3 worm cellular contexts compared by ENCODE assay signal in genomic region chrV:12505730-12506129, ce11.
A peak's percentile ranks its signal among the peaks of the same experiment; 100 is the strongest.
TF ChIP-seq lines count a peak whose summit lies in the region.

No protein-coding gene starts in this region.

TF ChIP-seq in whole organism, L3 larva, 47 proteins besides CTCF, POLR2A, EP300 and RAD21:
- TF ChIP-seq fkh-2 (tag; optimal IDR thresholded peaks at IDR 0.05; lab: Kevin White, UChicago): no peak
- TF ChIP-seq nhr-23 (tag; optimal IDR thresholded peaks at IDR 0.05; lab: Kevin White, UChicago): no peak
- TF ChIP-seq fos-1 (tag; optimal IDR thresholded peaks at IDR 0.05; lab: Kevin White, UChicago): no peak
- peak; percentile 54 for TF ChIP-seq nfya-1 (tag; optimal IDR thresholded peaks at IDR 0.05; lab: Kevin White, UChicago; ENCODE audit: insufficient read depth)
- TF ChIP-seq jun-1 (tag; optimal IDR thresholded peaks at IDR 0.05; lab: Kevin White, UChicago): no peak
- no peak for TF ChIP-seq ama-1 (optimal IDR thresholded peaks at IDR 0.05; lab: Kevin White, UChicago)
- TF ChIP-seq ceh-28 (tag; optimal IDR thresholded peaks at IDR 0.05; lab: Kevin White, UChicago): no peak
- TF ChIP-seq mdl-1 (tag; optimal IDR thresholded peaks at IDR 0.05; lab: Kevin White, UChicago): no peak
- TF ChIP-seq egl-5 (tag; optimal IDR thresholded peaks at IDR 0.05; lab: Kevin White, UChicago): no peak

TF ChIP-seq in whole organism, L4 larva, 104 proteins besides CTCF, POLR2A, EP300 and RAD21:
- peak; percentile 23 for TF ChIP-seq aha-1 (tag; lab: Kevin White, UChicago)
- TF ChIP-seq php-3 (GFP tag; IDR thresholded peaks at IDR 0.05; lab: Robert Waterston, UW): no peak
- TF ChIP-seq unc-130 (GFP tag; optimal IDR thresholded peaks at IDR 0.05; lab: Kevin White, UChicago): no peak

TF ChIP-seq in whole organism, late embryonic, 69 proteins besides CTCF, POLR2A, EP300 and RAD21:
- no peak for TF ChIP-seq ref-2 (tag; optimal IDR thresholded peaks at IDR 0.05; lab: Kevin White, UChicago)
- TF ChIP-seq C08G9.2 (tag; optimal IDR thresholded peaks at IDR 0.05; lab: Kevin White, UChicago): no peak
- no peak for TF ChIP-seq syd-9 (tag; optimal IDR thresholded peaks at IDR 0.05; lab: Kevin White, UChicago)
- TF ChIP-seq nfya-1 (tag; optimal IDR thresholded peaks at IDR 0.05; lab: Kevin White, UChicago): peak; percentile 50
- no peak for TF ChIP-seq ceh-9 (tag; optimal IDR thresholded peaks at IDR 0.05; lab: Kevin White, UChicago)
